Fruit fly (Drosophila melanogaster) whole organism, embryonic: ENCODE measurements around the gene Taf11.
A peak's percentile ranks its signal among the peaks of the same experiment; 100 is the strongest.

ENCODE experiments used
- B-H1 ChIP-seq: fragments of 200-800 bp; sonication (Bioruptor generic); IDR thresholded peaks from 3 replicates; pipeline ENCODE4 v1.3.6; 2022; ENCODE audit warnings: missing biosample characterization, missing genetic modification characterization
- Blimp-1 ChIP-seq: fragments of 200-800 bp; sonication (Bioruptor generic); optimal IDR thresholded peaks from 3 replicates; lab custom pipeline; 2018; ENCODE audit warnings: missing biosample characterization, missing genetic modification characterization, mild to moderate bottlenecking, moderate library complexity, missing genetic modification reagents
- CG10543 ChIP-seq: fragments of 200-800 bp; sonication (Bioruptor generic); optimal IDR thresholded peaks from 3 replicates; lab custom pipeline; 2017; ENCODE audit warnings: missing biosample characterization, mild to moderate bottlenecking, missing genetic modification characterization, moderate library complexity
- CG10654 ChIP-seq: fragments of 200-800 bp; sonication (Bioruptor generic); optimal IDR thresholded peaks from 2 replicates; lab custom pipeline; 2016; ENCODE audit warnings: missing biosample characterization, missing genetic modification characterization
- CG13894 ChIP-seq: fragments of 200-800 bp; sonication (Bioruptor generic); optimal IDR thresholded peaks from 3 replicates; lab custom pipeline; 2018; ENCODE audit warnings: missing biosample characterization, mild to moderate bottlenecking, missing genetic modification characterization, moderate library complexity
- CG15696 ChIP-seq: fragments of 200-800 bp; sonication (Bioruptor generic); optimal IDR thresholded peaks from 2 replicates; lab custom pipeline; 2019; ENCODE audit warnings: missing biosample characterization, mild to moderate bottlenecking, missing genetic modification characterization, moderate library complexity
- CG1647 ChIP-seq: fragments of 200-800 bp; sonication (Bioruptor generic); optimal IDR thresholded peaks from 3 replicates; lab custom pipeline; 2016; ENCODE audit warnings: missing biosample characterization, missing genetic modification characterization
- CG16815 ChIP-seq: fragments of 200-800 bp; sonication (Bioruptor generic); optimal IDR thresholded peaks from 3 replicates; lab custom pipeline; 2017; ENCODE audit warnings: missing biosample characterization, mild to moderate bottlenecking, missing genetic modification characterization
- CG17912 ChIP-seq: fragments of 200-800 bp; sonication (Bioruptor generic); optimal IDR thresholded peaks from 2 replicates; lab custom pipeline; 2018; ENCODE audit warnings: missing biosample characterization, mild to moderate bottlenecking, missing genetic modification characterization
- CG2678 ChIP-seq: fragments of 200-800 bp; sonication (Bioruptor generic); optimal IDR thresholded peaks from 3 replicates; lab custom pipeline; 2019; ENCODE audit warnings: missing biosample characterization, mild to moderate bottlenecking, missing genetic modification characterization, moderate library complexity
- CG34376 ChIP-seq: fragments of 200-800 bp; sonication (Bioruptor generic); optimal IDR thresholded peaks from 2 replicates; lab custom pipeline; 2018; ENCODE audit warnings: missing biosample characterization, mild to moderate bottlenecking, missing genetic modification characterization
- CG3995 ChIP-seq: fragments of 200-800 bp; sonication (Bioruptor generic); optimal IDR thresholded peaks from 3 replicates; lab custom pipeline; 2016; ENCODE audit warnings: missing biosample characterization, missing genetic modification characterization
- CG4328 ChIP-seq: fragments of 200-800 bp; sonication (Bioruptor generic); optimal IDR thresholded peaks from 3 replicates; lab custom pipeline; 2017; ENCODE audit warnings: missing biosample characterization, missing genetic modification reagents, missing genetic modification characterization
- CG4730 ChIP-seq: fragments of 200-800 bp; sonication (Bioruptor generic); IDR thresholded peaks from 2 replicates; pipeline ENCODE4 v1.3.6; 2022; ENCODE audit warnings: missing biosample characterization, missing genetic modification characterization
- CG5953 ChIP-seq: fragments of 200-800 bp; sonication (Bioruptor generic); IDR thresholded peaks from 2 replicates; pipeline ENCODE4 v1.3.6; 2022; ENCODE audit warnings: missing biosample characterization, missing genetic modification characterization
- CG6272 ChIP-seq: fragments of 200-800 bp; sonication (Bioruptor generic); IDR thresholded peaks from 2 replicates; pipeline ENCODE4 v1.3.6; 2022; ENCODE audit warnings: missing biosample characterization, missing genetic modification characterization
- CG6854 ChIP-seq: fragments of 200-800 bp; sonication (Bioruptor generic); optimal IDR thresholded peaks from 3 replicates; lab custom pipeline; 2017; ENCODE audit warnings: missing biosample characterization, mild to moderate bottlenecking, missing genetic modification characterization
- CG7745 ChIP-seq: fragments of 200-800 bp; sonication (Bioruptor generic); optimal IDR thresholded peaks from 2 replicates; lab custom pipeline; 2018; ENCODE audit warnings: missing biosample characterization, mild to moderate bottlenecking, missing genetic modification characterization, moderate library complexity
- CG7786 ChIP-seq: fragments of 200-800 bp; sonication (Bioruptor generic); optimal IDR thresholded peaks from 2 replicates; lab custom pipeline; 2016; ENCODE audit warnings: missing biosample characterization, missing genetic modification characterization
- CG8478 ChIP-seq: fragments of >200 bp; optimal IDR thresholded peaks from 2 replicates; lab custom pipeline; 2018
- CkIIα-i1 ChIP-seq: fragments of 200-800 bp; sonication (Bioruptor generic); IDR thresholded peaks from 2 replicates; pipeline ENCODE4 v1.3.6; 2022; ENCODE audit warnings: missing biosample characterization, missing genetic modification characterization
- D ChIP-seq, 2 experiments: fragments of 200-800 bp in 1 of 2; fragments of >200 bp in 1 of 2; sonication (Bioruptor generic) in 1 of 2; optimal IDR thresholded peaks; 2 replicates in 1 of 2; 3 replicates in 1 of 2; lab custom pipeline; 2017; ENCODE audit warnings: mild to moderate bottlenecking in 1 of 2, missing biosample characterization in 1 of 2, missing genetic modification characterization in 1 of 2, missing genetic modification reagents in 1 of 2
- Dref ChIP-seq: fragments of 200-800 bp; sonication (Bioruptor generic); IDR thresholded peaks from 2 replicates; pipeline ENCODE4 v1.3.6; 2022; ENCODE audit warnings: missing biosample characterization, missing genetic modification characterization
- E2f1 ChIP-seq: fragments of 200-800 bp; sonication (Bioruptor generic); IDR thresholded peaks from 2 replicates; pipeline ENCODE4 v1.3.6; 2022; ENCODE audit warnings: missing biosample characterization, missing genetic modification characterization
- Fer1 ChIP-seq: fragments of 200-800 bp; sonication (Bioruptor generic); optimal IDR thresholded peaks from 2 replicates; lab custom pipeline; 2017; ENCODE audit warnings: missing biosample characterization, mild to moderate bottlenecking, missing genetic modification characterization
- HLHmδ ChIP-seq: fragments of 200-800 bp; sonication (Bioruptor generic); optimal IDR thresholded peaks from 2 replicates; lab custom pipeline; 2018; ENCODE audit warnings: missing biosample characterization, mild to moderate bottlenecking, missing genetic modification characterization, moderate library complexity
- MTF-1 ChIP-seq: fragments of 200-800 bp; sonication (Bioruptor generic); optimal IDR thresholded peaks from 2 replicates; lab custom pipeline; 2018; ENCODE audit warnings: missing biosample characterization, mild to moderate bottlenecking, missing genetic modification characterization, borderline replicate concordance
- Meics ChIP-seq: fragments of 200-800 bp; sonication (Bioruptor generic); optimal IDR thresholded peaks from 2 replicates; lab custom pipeline; 2017; ENCODE audit warnings: missing biosample characterization, mild to moderate bottlenecking, missing genetic modification characterization
- PHDP ChIP-seq: fragments of 200-800 bp; sonication (Bioruptor generic); optimal IDR thresholded peaks from 3 replicates; lab custom pipeline; 2018; ENCODE audit warnings: missing biosample characterization, mild to moderate bottlenecking, missing genetic modification characterization, moderate library complexity
- Rfx ChIP-seq: fragments of 200-800 bp; sonication (Bioruptor generic); IDR thresholded peaks from 2 replicates; pipeline ENCODE4 v1.3.6; 2022; ENCODE audit warnings: missing biosample characterization, missing genetic modification characterization
- Ssrp ChIP-seq: fragments of 200-800 bp; sonication (Bioruptor generic); optimal IDR thresholded peaks from 2 replicates; lab custom pipeline; 2018; ENCODE audit warnings: missing biosample characterization, mild to moderate bottlenecking, missing genetic modification characterization, moderate library complexity
- Vsx1 ChIP-seq: fragments of 200-800 bp; sonication (Bioruptor generic); optimal IDR thresholded peaks from 2 replicates; lab custom pipeline; 2017; ENCODE audit warnings: missing biosample characterization, mild to moderate bottlenecking, missing genetic modification characterization, missing genetic modification reagents
- Xbp1 ChIP-seq: fragments of 200-800 bp; sonication (Bioruptor generic); optimal IDR thresholded peaks from 3 replicates; lab custom pipeline; 2016; ENCODE audit warnings: missing biosample characterization, mild to moderate bottlenecking, missing genetic modification characterization
- al ChIP-seq: fragments of 200-800 bp; sonication (Bioruptor generic); IDR thresholded peaks from 2 replicates; pipeline ENCODE4 v1.3.6; 2022; ENCODE audit warnings: missing biosample characterization, missing genetic modification characterization
- bowl ChIP-seq: fragments of 200-800 bp; sonication (Bioruptor generic); IDR thresholded peaks from 2 replicates; pipeline ENCODE4 v1.3.6; 2022; ENCODE audit warnings: missing biosample characterization, missing genetic modification characterization
- ftz-f1 ChIP-seq: fragments of 200-800 bp; sonication (Bioruptor generic); optimal IDR thresholded peaks from 2 replicates; lab custom pipeline; 2016; ENCODE audit warnings: missing biosample characterization, missing genetic modification characterization
- gcm2 ChIP-seq: fragments of 200-800 bp; sonication (Bioruptor generic); optimal IDR thresholded peaks from 2 replicates; lab custom pipeline; 2016; ENCODE audit warnings: missing biosample characterization, missing genetic modification characterization
- hkb ChIP-seq, 2 experiments: fragments of 200-800 bp in 1 of 2; fragments of >200 bp in 1 of 2; sonication (Bioruptor generic) in 1 of 2; IDR thresholded peaks in 1 of 2; optimal IDR thresholded peaks in 1 of 2; 2 replicates each; pipeline versions ENCODE4 v1.3.6 to Lab custom; 2017 to 2022; ENCODE audit warnings: missing biosample characterization in 1 of 2, missing genetic modification characterization in 1 of 2
- knrl ChIP-seq: fragments of 200-800 bp; sonication (Bioruptor generic); IDR thresholded peaks from 3 replicates; pipeline ENCODE4 v1.3.6; 2022; ENCODE audit warnings: missing biosample characterization, missing genetic modification characterization; ENCODE audit not compliant: partially characterized antibody
- pan ChIP-seq, 4 experiments: fragments of >200 bp in 3 of 4; fragments of 200-800 bp in 1 of 4; sonication (Bioruptor generic) in 1 of 4; optimal IDR thresholded peaks in 3 of 4; IDR thresholded peaks in 1 of 4; 2 replicates each; pipeline versions ENCODE4 v1.3.6 to Lab custom; 2017 to 2022; ENCODE audit warnings: missing biosample characterization in 2 of 4, missing genetic modification characterization in 2 of 4, mixed read lengths in 1 of 4
- pb ChIP-seq: fragments of 200-800 bp; sonication (Bioruptor generic); optimal IDR thresholded peaks from 3 replicates; lab custom pipeline; 2016; ENCODE audit warnings: missing biosample characterization, missing genetic modification characterization
- psq ChIP-seq: fragments of 200-800 bp; sonication (Bioruptor generic); optimal IDR thresholded peaks from 2 replicates; lab custom pipeline; 2017; ENCODE audit warnings: missing biosample characterization, missing genetic modification characterization
- ranshi ChIP-seq: fragments of 200-800 bp; sonication (Bioruptor generic); IDR thresholded peaks from 2 replicates; pipeline ENCODE4 v1.3.6; 2022; ENCODE audit warnings: missing biosample characterization, missing genetic modification characterization
- sens ChIP-seq: fragments of 200-800 bp; sonication (Bioruptor generic); peaks from one replicate; lab custom pipeline; 2016; ENCODE audit warnings: missing biosample characterization, missing genetic modification characterization
- so ChIP-seq: fragments of 200-800 bp; sonication (Bioruptor generic); IDR thresholded peaks from 3 replicates; pipeline ENCODE4 v1.3.6; 2022; ENCODE audit warnings: missing biosample characterization, missing genetic modification characterization
- stc ChIP-seq: fragments of 200-800 bp; sonication (Bioruptor generic); IDR thresholded peaks from 2 replicates; pipeline ENCODE4 v1.3.6; 2022; ENCODE audit warnings: missing biosample characterization, missing genetic modification characterization
- tio ChIP-seq: fragments of 200-800 bp; sonication (Bioruptor generic); optimal IDR thresholded peaks from 2 replicates; lab custom pipeline; 2017; ENCODE audit warnings: missing biosample characterization, missing genetic modification characterization, inconsistent platforms
- tx ChIP-seq: fragments of 200-800 bp; sonication (Bioruptor generic); optimal IDR thresholded peaks from 2 replicates; lab custom pipeline; 2016; ENCODE audit warnings: missing biosample characterization, missing genetic modification characterization
- wek ChIP-seq: fragments of 200-800 bp; sonication (Bioruptor generic); optimal IDR thresholded peaks from 3 replicates; lab custom pipeline; 2018; ENCODE audit warnings: missing biosample characterization, mild to moderate bottlenecking, missing genetic modification characterization, moderate library complexity

Gene Taf11

dm6 chr2L:9782176-9782581 lies 19.1 kb upstream of the Taf11 start, which contains the start of gene IP3K1 (continued):
- TF ChIP-seq CG5953 (peak; percentile 57; the same call in 1 of the 2 replicates), CG17912 (GFP tag; lab: Kevin White, UChicago) (peak; percentile 72), CG6854 (GFP tag; lab: Kevin White, UChicago) (peak; percentile 0), CG10543 (GFP tag; lab: Kevin White, UChicago) (peak; percentile 85), Ssrp (tag; lab: Kevin White, UChicago) (no peak), sens (peak; percentile 87), CkIIα-i1 (GFP tag; lab: Robert Waterston, UW) (no peak), CG16815 (GFP tag; lab: Kevin White, UChicago) (no peak), CG15696 (tag; lab: Kevin White, UChicago) (no peak), pan (optimal IDR thresholded peaks at IDR 0.05; lab: Kevin White, UChicago) (no peak), pan (GFP tag; optimal IDR thresholded peaks at IDR 0.05 in 1 of 2, IDR thresholded peaks at IDR 0.05 in 1 of 2) (peak in 1 of 2 experiments; percentile 46), CG13894 (tag; lab: Kevin White, UChicago) (peak; percentile 92), Vsx1 (peak; percentile 11), CG3995 (no peak), hkb (optimal IDR thresholded peaks at IDR 0.05; lab: Kevin White, UChicago) (no peak), hkb (GFP tag; IDR thresholded peaks at IDR 0.05; lab: Robert Waterston, UW) (peak; percentile 63; the same call in 1 of the 2 replicates), Rfx (GFP tag; lab: Robert Waterston, UW) (peak; percentile 73), so (GFP tag; lab: Robert Waterston, UW) (peak; percentile 66; the same call in 2 of the 3 replicates), bowl (GFP tag; lab: Robert Waterston, UW) (peak; percentile 61; the same call in 1 of the 2 replicates), ftz-f1 (GFP tag; lab: Kevin White, UChicago) (peak; percentile 65), CG6272 (no peak), CG4328 (no peak), Fer1 (GFP tag; lab: Kevin White, UChicago) (peak; percentile 76), Xbp1 (GFP tag; lab: Kevin White, UChicago) (peak; percentile 29), CG4730 (no peak), al (GFP tag; lab: Robert Waterston, UW) (no peak), CG34376 (GFP tag; lab: Kevin White, UChicago) (peak; percentile 87), CG8478 (lab: Kevin White, UChicago) (no peak), E2f1 (peak; percentile 30; the same call in 1 of the 2 replicates), pb (GFP tag; lab: Kevin White, UChicago) (peak; percentile 50), stc (GFP tag; lab: Robert Waterston, UW) (peak; percentile 72; the same call in 1 of the 2 replicates), Dref (GFP tag; lab: Robert Waterston, UW) (0 out of 2 replicates have a peak, but pooled peaks have one; percentile 10), gcm2 (no peak), MTF-1 (GFP tag; lab: Kevin White, UChicago) (peak; percentile 43), knrl (GFP tag; lab: Robert Waterston, UW) (no peak), Meics (peak; percentile 35), CG7786 (GFP tag; lab: Kevin White, UChicago) (peak; percentile 8), CG7745 (no peak), tx (peak; percentile 66), CG1647 (GFP tag; lab: Kevin White, UChicago) (no peak), D (optimal IDR thresholded peaks at IDR 0.05; lab: Kevin White, UChicago) (no peak), D (GFP tag; optimal IDR thresholded peaks at IDR 0.05; lab: Kevin White, UChicago) (no peak), HLHmδ (GFP tag; lab: Kevin White, UChicago) (peak; percentile 52), tio (GFP tag; lab: Kevin White, UChicago) (no peak), CG2678 (peak; percentile 35), PHDP (tag; lab: Kevin White, UChicago) (peak; percentile 11), ranshi (GFP tag; lab: Robert Waterston, UW) (no peak; the same call in 1 of the 2 replicates), psq (GFP tag; lab: Kevin White, UChicago) (no peak), CG10654 (GFP tag; lab: Kevin White, UChicago) (no peak), Blimp-1 (GFP tag; lab: Kevin White, UChicago) (peak; percentile 8), wek (GFP tag; lab: Kevin White, UChicago) (peak; percentile 24), B-H1 (GFP tag; lab: Robert Waterston, UW) (no peak)
